Worm (Caenorhabditis elegans) whole organism, young adult: Measurements from ENCODE around the gene nhr-255.
A peak's percentile ranks its signal among the peaks of the same experiment; 100 is the strongest.

Experiments used
- B0019.2 ChIP-seq: fragments of 200-800 bp; sonication (Bioruptor generic); conservative IDR thresholded peaks from 2 replicates; pipeline ENCODE4 v1.3.6; 2022; ENCODE audit warnings: missing genetic modification reagents, missing genetic modification characterization, missing compliant biosample characterization
- B0035.1 ChIP-seq: sonication (generic microtip); optimal IDR thresholded peaks from 2 replicates; lab custom pipeline; 2016; ENCODE audit warnings: missing genetic modification characterization, mild to moderate bottlenecking, missing compliant biosample characterization, missing genotype, missing genetic modification reagents
- D2030.7 ChIP-seq: fragments of 200-800 bp; sonication (Bioruptor generic); IDR thresholded peaks from 2 replicates; pipeline ENCODE4 v1.3.6; 2022; ENCODE audit warnings: missing genetic modification reagents, missing genetic modification characterization, missing compliant biosample characterization
- F22D6.2 ChIP-seq: sonication (generic microtip); optimal IDR thresholded peaks from 2 replicates; lab custom pipeline; 2016; ENCODE audit warnings: mild to moderate bottlenecking, missing genetic modification characterization, missing compliant biosample characterization
- F23B12.7 ChIP-seq: sonication (generic microtip); optimal IDR thresholded peaks from 2 replicates; lab custom pipeline; 2017; ENCODE audit warnings: missing genetic modification characterization, mild to moderate bottlenecking, missing compliant biosample characterization, antibody characterized with exemption, moderate library complexity; ENCODE audit not compliant: insufficient read depth
- F49E8.2 ChIP-seq: sonication (generic microtip); optimal IDR thresholded peaks from 3 replicates; lab custom pipeline; 2017; ENCODE audit warnings: missing genetic modification characterization, mild to moderate bottlenecking, missing compliant biosample characterization, antibody characterized with exemption, moderate library complexity; ENCODE audit not compliant: insufficient read depth
- F57C9.4 ChIP-seq: sonication (generic microtip); optimal IDR thresholded peaks from 2 replicates; lab custom pipeline; 2017; ENCODE audit warnings: mild to moderate bottlenecking, missing genetic modification characterization, missing compliant biosample characterization
- K11D2.4 ChIP-seq: fragments of 200-800 bp; sonication (Bioruptor generic); IDR thresholded peaks from 2 replicates; pipeline ENCODE4 v1.3.6; 2022; ENCODE audit warnings: missing genetic modification reagents, missing genetic modification characterization, missing compliant biosample characterization
- K12H6.12 ChIP-seq: fragments of 200-800 bp; sonication (Bioruptor generic); optimal IDR thresholded peaks from 2 replicates; lab custom pipeline; 2018; ENCODE audit warnings: mild to moderate bottlenecking, missing genetic modification characterization, missing compliant biosample characterization
- Y95B8A.8 ChIP-seq: fragments of 200-800 bp; sonication (Bioruptor generic); IDR thresholded peaks from 2 replicates; pipeline ENCODE4 v1.3.6; 2022; ENCODE audit warnings: missing genetic modification reagents, missing genetic modification characterization, missing compliant biosample characterization
- attf-3 ChIP-seq: fragments of 200-800 bp; sonication (Bioruptor generic); conservative IDR thresholded peaks from 2 replicates; pipeline ENCODE4 v1.3.6; 2022; ENCODE audit warnings: missing genetic modification reagents, missing genetic modification characterization, missing compliant biosample characterization
- attf-5 ChIP-seq: fragments of 200-800 bp; sonication (Bioruptor generic); optimal IDR thresholded peaks from 2 replicates; lab custom pipeline; 2018; ENCODE audit warnings: mild to moderate bottlenecking, missing genetic modification characterization, missing compliant biosample characterization
- attf-6 ChIP-seq: fragments of 200-800 bp; sonication (Bioruptor generic); IDR thresholded peaks from 2 replicates; pipeline ENCODE4 v1.3.6; 2022; ENCODE audit warnings: missing genetic modification reagents, missing genetic modification characterization, missing compliant biosample characterization
- bed-2 ChIP-seq: fragments of 200-800 bp; sonication (Bioruptor generic); IDR thresholded peaks from 2 replicates; pipeline ENCODE4 v1.3.6; 2022; ENCODE audit warnings: missing genetic modification reagents, missing genetic modification characterization, missing compliant biosample characterization
- cebp-1 ChIP-seq, 2 experiments: fragments of 200-800 bp in 1 of 2; sonication (Bioruptor generic) in 1 of 2; sonication (generic microtip) in 1 of 2; IDR thresholded peaks in 1 of 2; optimal IDR thresholded peaks in 1 of 2; 2 replicates each; pipeline versions ENCODE4 v1.3.6 to Lab custom; 2017 to 2022; ENCODE audit warnings: missing compliant biosample characterization in 2 of 2, missing genetic modification characterization in 2 of 2, mild to moderate bottlenecking in 1 of 2, missing genetic modification reagents in 1 of 2, moderate library complexity in 1 of 2
- ceh-27 ChIP-seq: fragments of 200-800 bp; sonication (Bioruptor generic); optimal IDR thresholded peaks from 2 replicates; lab custom pipeline; 2018; ENCODE audit warnings: mild to moderate bottlenecking, missing genetic modification characterization, moderate library complexity, missing compliant biosample characterization
- ceh-40 ChIP-seq: fragments of 200-800 bp; sonication (Bioruptor generic); IDR thresholded peaks from 2 replicates; pipeline ENCODE4 v1.3.6; 2022; ENCODE audit warnings: missing genetic modification characterization, missing compliant biosample characterization
- dpl-1 ChIP-seq: fragments of 150-350 bp; optimal IDR thresholded peaks from 2 replicates; lab custom pipeline; 2014; ENCODE audit warnings: missing biosample characterization, missing genetic modification reagents, missing genetic modification characterization
- egl-44 ChIP-seq: fragments of 200-800 bp; sonication (Bioruptor generic); IDR thresholded peaks from 2 replicates; pipeline ENCODE4 v1.3.6; 2022; ENCODE audit warnings: missing genetic modification reagents, missing genetic modification characterization, missing compliant biosample characterization
- ets-4 ChIP-seq: fragments of 200-800 bp; sonication (Bioruptor generic); optimal IDR thresholded peaks from 2 replicates; lab custom pipeline; 2018; ENCODE audit warnings: mild to moderate bottlenecking, missing genetic modification characterization, missing compliant biosample characterization
- gei-17 ChIP-seq: fragments of 200-800 bp; sonication (Bioruptor generic); optimal IDR thresholded peaks from 2 replicates; lab custom pipeline; 2018; ENCODE audit warnings: mild to moderate bottlenecking, missing genetic modification characterization, missing compliant biosample characterization
- hmg-1.2 ChIP-seq: fragments of 200-800 bp; sonication (Bioruptor generic); IDR thresholded peaks from 2 replicates; pipeline ENCODE4 v1.3.6; 2022; ENCODE audit warnings: missing genetic modification reagents, missing genetic modification characterization, missing compliant biosample characterization
- hrde-1 ChIP-seq: sonication (generic microtip); optimal IDR thresholded peaks from 2 replicates; lab custom pipeline; 2016; ENCODE audit warnings: missing genetic modification characterization, mild to moderate bottlenecking, missing compliant biosample characterization, moderate library complexity, missing genotype, missing genetic modification reagents, borderline replicate concordance
- lin-26 ChIP-seq: fragments of 200-800 bp; sonication (Bioruptor generic); IDR thresholded peaks from 2 replicates; pipeline ENCODE4 v1.3.6; 2022; ENCODE audit warnings: missing genetic modification reagents, missing genetic modification characterization, missing compliant biosample characterization
- lsl-1 ChIP-seq: fragments of 200-800 bp; sonication (Bioruptor generic); optimal IDR thresholded peaks from 2 replicates; lab custom pipeline; 2018; ENCODE audit warnings: mild to moderate bottlenecking, missing genetic modification characterization, moderate library complexity, missing compliant biosample characterization
- lsy-27 ChIP-seq: sonication (generic microtip); optimal IDR thresholded peaks from 2 replicates; lab custom pipeline; 2017; ENCODE audit warnings: missing genetic modification characterization, mild to moderate bottlenecking, missing compliant biosample characterization, antibody characterized with exemption, missing genotype, borderline replicate concordance; ENCODE audit not compliant: insufficient read depth
- madf-3 ChIP-seq: fragments of 200-800 bp; sonication (Bioruptor generic); IDR thresholded peaks from 2 replicates; pipeline ENCODE4 v1.3.6; 2022; ENCODE audit warnings: missing genetic modification reagents, missing genetic modification characterization, missing compliant biosample characterization
- madf-6 ChIP-seq: fragments of 200-800 bp; sonication (Bioruptor generic); IDR thresholded peaks from 2 replicates; pipeline ENCODE4 v1.3.6; 2022; ENCODE audit warnings: missing genetic modification reagents, missing genetic modification characterization, missing compliant biosample characterization
- mxl-1 ChIP-seq: sonication (generic microtip); optimal IDR thresholded peaks from 2 replicates; lab custom pipeline; 2016; ENCODE audit warnings: missing genetic modification characterization, missing compliant biosample characterization
- nfya-2 ChIP-seq: fragments of 200-800 bp; sonication (Bioruptor generic); IDR thresholded peaks from 2 replicates; pipeline ENCODE4 v1.3.6; 2022; ENCODE audit warnings: missing genetic modification reagents, missing genetic modification characterization, missing compliant biosample characterization
- pbrm-1 ChIP-seq: fragments of 200-800 bp; sonication (Bioruptor generic); IDR thresholded peaks from 2 replicates; pipeline ENCODE4 v1.3.6; 2022; ENCODE audit warnings: missing genetic modification reagents, missing genetic modification characterization, missing compliant biosample characterization
- pha-4 ChIP-seq: fragments of 150-350 bp; sonication (generic microtip); optimal IDR thresholded peaks from 2 replicates; lab custom pipeline; 2014; ENCODE audit warnings: missing biosample characterization, missing genetic modification reagents, missing genetic modification characterization
- rcor-1 ChIP-seq: fragments of 200-800 bp; sonication (Bioruptor generic); IDR thresholded peaks from 2 replicates; pipeline ENCODE4 v1.3.6; 2022; ENCODE audit warnings: missing genetic modification reagents, missing genetic modification characterization, missing compliant biosample characterization
- rec-8 ChIP-seq, 2 experiments: sonication (generic microtip); optimal IDR thresholded peaks; 2 replicates each; lab custom pipeline; 2016; ENCODE audit warnings: mild to moderate bottlenecking in 2 of 2, missing genetic modification characterization in 2 of 2, missing genetic modification reagents in 2 of 2, missing genotype in 2 of 2, missing biosample characterization in 1 of 2, missing compliant biosample characterization in 1 of 2, moderate library complexity in 1 of 2
- sdz-38 ChIP-seq: sonication (generic microtip); optimal IDR thresholded peaks from 2 replicates; lab custom pipeline; 2016; ENCODE audit warnings: missing genotype, missing genetic modification characterization, missing compliant biosample characterization
- sea-2 ChIP-seq: fragments of 200-800 bp; sonication (Bioruptor generic); IDR thresholded peaks from 2 replicates; pipeline ENCODE4 v1.3.6; 2022; ENCODE audit warnings: missing genetic modification characterization, missing compliant biosample characterization
- snpc-3.4 ChIP-seq: sonication (generic microtip); optimal IDR thresholded peaks from 2 replicates; lab custom pipeline; 2017; ENCODE audit warnings: missing genetic modification characterization, mild to moderate bottlenecking, missing compliant biosample characterization, antibody characterized with exemption, moderate library complexity, missing genotype, missing genetic modification reagents
- sptf-2 ChIP-seq: fragments of 200-800 bp; sonication (Bioruptor generic); optimal IDR thresholded peaks from 2 replicates; lab custom pipeline; 2018; ENCODE audit warnings: mild to moderate bottlenecking, missing genetic modification characterization, missing compliant biosample characterization
- tbx-9 ChIP-seq: sonication (generic microtip); optimal IDR thresholded peaks from 2 replicates; lab custom pipeline; 2016; ENCODE audit warnings: borderline replicate concordance, missing genetic modification characterization, inconsistent platforms, missing compliant biosample characterization
- unc-130 ChIP-seq: sonication (generic microtip); optimal IDR thresholded peaks from 2 replicates; lab custom pipeline; 2016; ENCODE audit warnings: missing genetic modification reagents, missing genetic modification characterization, missing compliant biosample characterization
- xnd-1 ChIP-seq: sonication (generic microtip); optimal IDR thresholded peaks from 2 replicates; lab custom pipeline; 2016; ENCODE audit warnings: missing genotype, missing genetic modification reagents, missing genetic modification characterization, missing compliant biosample characterization
- ztf-18 ChIP-seq: sonication (generic microtip); optimal IDR thresholded peaks from 2 replicates; lab custom pipeline; 2016; ENCODE audit warnings: missing genotype, mild to moderate bottlenecking, missing genetic modification characterization, missing compliant biosample characterization
- ztf-22 ChIP-seq: fragments of 200-800 bp; sonication (Bioruptor generic); optimal IDR thresholded peaks from 2 replicates; lab custom pipeline; 2018; ENCODE audit warnings: mild to moderate bottlenecking, missing genetic modification characterization, moderate library complexity, missing compliant biosample characterization
- ztf-25 ChIP-seq: fragments of 200-800 bp; sonication (Bioruptor generic); IDR thresholded peaks from 2 replicates; pipeline ENCODE4 v1.3.6; 2022; ENCODE audit warnings: missing genetic modification reagents, missing genetic modification characterization, missing compliant biosample characterization
- ztf-26 ChIP-seq: sonication (generic microtip); optimal IDR thresholded peaks from 2 replicates; lab custom pipeline; 2017; ENCODE audit warnings: missing genetic modification characterization, missing compliant biosample characterization
- ztf-6 ChIP-seq: fragments of 200-800 bp; sonication (Bioruptor generic); IDR thresholded peaks from 2 replicates; pipeline ENCODE4 v1.3.6; 2022; ENCODE audit warnings: missing genetic modification reagents, missing genetic modification characterization, missing compliant biosample characterization

The nhr-255 gene

ce11 chrX:15741852-15742251 lies 558 bp upstream of the nhr-255 start (continued):
- TF ChIP-seq B0019.2 (peak; percentile 58; the same call in 1 of the 2 replicates), mxl-1 (tag; lab: Kevin White, UChicago) (peak; percentile 64), Y95B8A.8 (GFP tag; lab: Robert Waterston, UW) (no peak), xnd-1 (tag; lab: Kevin White, UChicago) (no peak), K12H6.12 (tag; lab: Kevin White, UChicago) (peak; percentile 60), attf-6 (GFP tag; lab: Robert Waterston, UW) (peak; percentile 62; the same call in 1 of the 2 replicates), lsy-27 (no peak), F49E8.2 (peak; percentile 20), madf-6 (GFP tag; lab: Robert Waterston, UW) (peak; percentile 59), B0035.1 (tag; lab: Kevin White, UChicago) (peak; percentile 74), rcor-1 (GFP tag; lab: Robert Waterston, UW) (peak; percentile 82), F22D6.2 (tag; lab: Kevin White, UChicago) (no peak), unc-130 (GFP tag; lab: Kevin White, UChicago) (peak; percentile 36), ztf-25 (GFP tag; lab: Robert Waterston, UW) (peak; percentile 83), tbx-9 (no peak), dpl-1 (GFP tag; lab: Kevin White, UChicago) (no peak), rec-8 (tag; optimal IDR thresholded peaks at IDR 0.05; lab: Kevin White, UChicago) (peak; percentile 63 to 87), ztf-22 (GFP tag; lab: Kevin White, UChicago) (no peak), ztf-26 (tag; lab: Kevin White, UChicago) (peak; percentile 46), cebp-1 (GFP tag; IDR thresholded peaks at IDR 0.05; lab: Robert Waterston, UW) (peak; percentile 46; the same call in 1 of the 2 replicates), cebp-1 (tag; optimal IDR thresholded peaks at IDR 0.05; lab: Kevin White, UChicago) (peak; percentile 81), ceh-40 (0 out of 2 replicates have a peak, but pooled peaks have one; percentile 5), ets-4 (no peak), hrde-1 (no peak), ztf-6 (peak; percentile 73; the same call in 1 of the 2 replicates), gei-17 (peak; percentile 79), sea-2 (GFP tag; lab: Robert Waterston, UW) (peak; percentile 14; the same call in 1 of the 2 replicates), attf-3 (GFP tag; lab: Robert Waterston, UW) (0 out of 2 replicates have a peak, but pooled peaks have one; percentile 36), attf-5 (GFP tag; lab: Kevin White, UChicago) (peak; percentile 45), nfya-2 (GFP tag; lab: Robert Waterston, UW) (no peak), snpc-3.4 (tag; lab: Kevin White, UChicago) (peak; percentile 74), K11D2.4 (GFP tag; lab: Robert Waterston, UW) (peak; percentile 90), sptf-2 (no peak), madf-3 (GFP tag; lab: Robert Waterston, UW) (no peak), sdz-38 (tag; lab: Kevin White, UChicago) (peak; percentile 63), hmg-1.2 (GFP tag; lab: Robert Waterston, UW) (peak; percentile 90), bed-2 (GFP tag; lab: Robert Waterston, UW) (peak; percentile 21; the same call in 1 of the 2 replicates), egl-44 (GFP tag; lab: Robert Waterston, UW) (peak; percentile 87), pbrm-1 (GFP tag; lab: Robert Waterston, UW) (peak; percentile 92), ceh-27 (peak; percentile 73), lsl-1 (GFP tag; lab: Kevin White, UChicago) (peak; percentile 7), D2030.7 (GFP tag; lab: Robert Waterston, UW) (peak; percentile 84), F23B12.7 (peak; percentile 83), lin-26 (GFP tag; lab: Robert Waterston, UW) (peak; percentile 96), pha-4 (no peak), F57C9.4 (tag; lab: Kevin White, UChicago) (no peak), ztf-18 (tag; lab: Kevin White, UChicago) (peak; percentile 80)
